Worm (Caenorhabditis elegans): ENCODE results near the gene spig-7.

Gene spig-7

ce11 chrV:1454762-1455161 is 39.8 kb upstream of the spig-7 start, which contains the start of gene chil-14:
Gene chil-14, plus strand, starts transcription at chrV:1455062.
- no peak for TF ChIP-seq nhr-21 (tag; optimal IDR thresholded peaks at IDR 0.05)
- no peak for TF ChIP-seq aly-2 (tag; optimal IDR thresholded peaks at IDR 0.05)
- TF ChIP-seq ama-1 (optimal IDR thresholded peaks at IDR 0.05), result no peak
- no peak for TF ChIP-seq gmeb-1 (tag; optimal IDR thresholded peaks at IDR 0.05)
- no peak for TF ChIP-seq egl-27 (tag; optimal IDR thresholded peaks at IDR 0.05)
- TF ChIP-seq nhr-129 (tag; optimal IDR thresholded peaks at IDR 0.05), result no peak
- no peak for TF ChIP-seq C34F6.9 (tag; optimal IDR thresholded peaks at IDR 0.05)
- TF ChIP-seq skn-1 (tag; optimal IDR thresholded peaks at IDR 0.05), result no peak
- no peak for TF ChIP-seq elt-1 (tag; optimal IDR thresholded peaks at IDR 0.05)
- TF ChIP-seq lin-13 (GFP tag; optimal IDR thresholded peaks at IDR 0.05), result no peak

ce11 chrV:1455280-1455679 is 39.3 kb upstream of the spig-7 start:
- no peak for TF ChIP-seq zag-1 (tag; optimal IDR thresholded peaks at IDR 0.05)
- TF ChIP-seq lin-13 (GFP tag; optimal IDR thresholded peaks at IDR 0.05), result no peak
- no peak for TF ChIP-seq peb-1 (tag; optimal IDR thresholded peaks at IDR 0.05)
- no peak for TF ChIP-seq sma-9 (GFP tag; optimal IDR thresholded peaks at IDR 0.05)
- TF ChIP-seq sma-9 (tag; optimal IDR thresholded peaks at IDR 0.05), result no peak
- no peak for TF ChIP-seq nhr-11 (tag; optimal IDR thresholded peaks at IDR 0.05)
- no peak for TF ChIP-seq R02D3.7 (tag; optimal IDR thresholded peaks at IDR 0.05)
- TF ChIP-seq skn-1 (tag; optimal IDR thresholded peaks at IDR 0.05), result no peak
- no peak for TF ChIP-seq nhr-10 (tag; optimal IDR thresholded peaks at IDR 0.05)
- TF ChIP-seq mab-5 (tag; optimal IDR thresholded peaks at IDR 0.05), result no peak
- no peak for TF ChIP-seq unc-55 (GFP tag; optimal IDR thresholded peaks at IDR 0.05)
- TF ChIP-seq crh-2 (tag; optimal IDR thresholded peaks at IDR 0.05), result no peak
- TF ChIP-seq nhr-6 (tag; optimal IDR thresholded peaks at IDR 0.05), result no peak
- TF ChIP-seq Y55F3AM.14 (GFP tag; optimal IDR thresholded peaks at IDR 0.05), result no peak
- no peak for TF ChIP-seq lin-11 (tag; optimal IDR thresholded peaks at IDR 0.05)
- no peak for TF ChIP-seq ceh-82 (tag; optimal IDR thresholded peaks at IDR 0.05)
- no peak for TF ChIP-seq dmd-4 (tag; optimal IDR thresholded peaks at IDR 0.05)
- TF ChIP-seq nhr-237 (tag; optimal IDR thresholded peaks at IDR 0.05), result no peak
- no peak for TF ChIP-seq lsy-2 (tag; optimal IDR thresholded peaks at IDR 0.05)
- no peak for TF ChIP-seq unc-39 (tag; optimal IDR thresholded peaks at IDR 0.05)

- TF ChIP-seq mdl-1 (tag; optimal IDR thresholded peaks at IDR 0.05) (no peak), ztf-4 (tag; optimal IDR thresholded peaks at IDR 0.05) (no peak), nhr-11 (tag; optimal IDR thresholded peaks at IDR 0.05) (no peak), lsy-2 (tag; optimal IDR thresholded peaks at IDR 0.05) (peak in 1 of 2 experiments; percentile 41), sma-3 (GFP tag; optimal IDR thresholded peaks at IDR 0.05) (no peak), sma-9 (GFP tag; optimal IDR thresholded peaks at IDR 0.05) (peak; percentile 45), sma-9 (tag; optimal IDR thresholded peaks at IDR 0.05) (no peak), unc-62 (GFP tag; optimal IDR thresholded peaks at IDR 0.05) (no peak), ZK546.5 (tag; optimal IDR thresholded peaks at IDR 0.05) (no peak), nhr-237 (tag; optimal IDR thresholded peaks at IDR 0.05) (no peak), gmeb-1 (tag; optimal IDR thresholded peaks at IDR 0.05) (no peak)
Measured at ce11 chrV:1456614-1457013, 38.0 kb upstream of the spig-7 start.

- TF ChIP-seq ztf-11 (tag; optimal IDR thresholded peaks at IDR 0.05) (no peak), crh-2 (tag; optimal IDR thresholded peaks at IDR 0.05) (peak; percentile 2), nhr-25 (tag; optimal IDR thresholded peaks at IDR 0.05) (no peak), gmeb-1 (tag; optimal IDR thresholded peaks at IDR 0.05) (peak; percentile 14), sma-9 (GFP tag; optimal IDR thresholded peaks at IDR 0.05) (peak; percentile 56), sma-9 (tag; optimal IDR thresholded peaks at IDR 0.05) (no peak), fos-1 (tag; optimal IDR thresholded peaks at IDR 0.05) (peak; percentile 33), snpc-4 (tag; optimal IDR thresholded peaks at IDR 0.05) (no peak)
Measured at ce11 chrV:1459374-1459926, 35.1 kb upstream of the spig-7 start.

- no peak for TF ChIP-seq nhr-6 (tag; optimal IDR thresholded peaks at IDR 0.05)
- no peak for TF ChIP-seq gmeb-1 (tag; optimal IDR thresholded peaks at IDR 0.05)
- no peak for TF ChIP-seq Y55F3AM.14 (GFP tag; optimal IDR thresholded peaks at IDR 0.05)
- no peak for TF ChIP-seq blmp-1 (tag; optimal IDR thresholded peaks at IDR 0.05; ENCODE audit: insufficient read depth)
- TF ChIP-seq nhr-21 (tag; optimal IDR thresholded peaks at IDR 0.05), result no peak
- TF ChIP-seq unc-62 (GFP tag; optimal IDR thresholded peaks at IDR 0.05), result no peak
- no peak for TF ChIP-seq nhr-77 (tag; optimal IDR thresholded peaks at IDR 0.05)
- TF ChIP-seq mab-5 (tag; optimal IDR thresholded peaks at IDR 0.05), result no peak
- no peak for TF ChIP-seq unc-55 (GFP tag; optimal IDR thresholded peaks at IDR 0.05)
- no peak for TF ChIP-seq unc-39 (tag; optimal IDR thresholded peaks at IDR 0.05)
- no peak for TF ChIP-seq elt-1 (tag; optimal IDR thresholded peaks at IDR 0.05)
- no peak for TF ChIP-seq dmd-4 (tag; optimal IDR thresholded peaks at IDR 0.05)
- no peak for TF ChIP-seq nhr-237 (tag; optimal IDR thresholded peaks at IDR 0.05)
- TF ChIP-seq lsy-2 (tag; optimal IDR thresholded peaks at IDR 0.05), result no peak
- no peak for TF ChIP-seq nhr-25 (tag; optimal IDR thresholded peaks at IDR 0.05)
- no peak for TF ChIP-seq alr-1 (tag; optimal IDR thresholded peaks at IDR 0.05)
- TF ChIP-seq elt-3 (tag; optimal IDR thresholded peaks at IDR 0.05), result no peak
Measured at ce11 chrV:1460069-1460468, 34.5 kb upstream of the spig-7 start, which contains the start of gene hacd-1. Gene hacd-1, plus strand, starts transcription at chrV:1460369.

All from whole organism, L2 larva.